Fruit fly (Drosophila melanogaster) Kc167 (cell line): Measurements from ENCODE around the gene CG10011.

Source experiments
- Myc ChIP-seq: fragments of >200 bp; optimal IDR thresholded peaks from 2 replicates; lab custom pipeline; 2017; ENCODE audit warnings: missing external identifiers
- Sin3A ChIP-seq: fragments of >200 bp; optimal IDR thresholded peaks from 2 replicates; lab custom pipeline; 2018; ENCODE audit warnings: missing external identifiers
- ttk ChIP-seq: sonication (Bioruptor generic); optimal IDR thresholded peaks from 2 replicates; lab custom pipeline; 2017; ENCODE audit warnings: missing external identifiers

DNA sequence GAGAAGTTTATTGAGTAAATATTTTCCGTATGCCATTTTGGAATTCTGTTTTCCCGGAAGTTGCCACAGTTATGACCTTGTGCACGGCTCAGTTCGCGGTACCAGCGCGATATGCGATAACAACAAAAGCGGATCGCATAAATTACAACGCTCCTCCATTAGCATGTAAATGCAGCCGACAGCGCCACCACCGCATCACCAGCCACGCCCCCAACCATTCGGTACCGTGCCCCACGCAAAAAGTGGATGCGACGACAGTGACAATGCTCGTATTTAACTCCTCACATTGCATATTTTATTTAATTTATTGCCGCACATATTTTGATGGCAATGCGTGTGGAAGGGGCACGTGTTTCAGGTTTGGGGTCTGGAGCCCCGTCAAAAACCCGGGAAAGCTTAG, 11.8 kb downstream of the CG10011 start:
- no peak for TF ChIP-seq Myc (lab: Kevin White, UChicago)
- no peak for TF ChIP-seq Sin3A (lab: Kevin White, UChicago)
- TF ChIP-seq ttk (lab: Kevin White, UChicago): no peak
